Worm (Caenorhabditis elegans): ENCODE measurements around the gene mix-1.

mix-1 gene

ce11 chrII:10840067-10840466 lies 16.0 kb downstream of the mix-1 start:
- TF ChIP-seq unc-39 (tag; optimal IDR thresholded peaks at IDR 0.05), result peak; percentile 43
- TF ChIP-seq ceh-83 (GFP tag; optimal IDR thresholded peaks at IDR 0.05), result peak; percentile 99
- peak; percentile 95 for TF ChIP-seq M03D4.4 (tag; optimal IDR thresholded peaks at IDR 0.05)
- peak; percentile 97 for TF ChIP-seq cnd-1 (tag; optimal IDR thresholded peaks at IDR 0.05)
- TF ChIP-seq ces-1 (GFP tag; optimal IDR thresholded peaks at IDR 0.05), result no peak
- no peak for TF ChIP-seq nhr-12 (tag; optimal IDR thresholded peaks at IDR 0.05)
- TF ChIP-seq nhr-28 (tag; optimal IDR thresholded peaks at IDR 0.05), result peak; percentile 63
- no peak for TF ChIP-seq nhr-237 (tag; optimal IDR thresholded peaks at IDR 0.05)
- TF ChIP-seq nhr-76 (tag; optimal IDR thresholded peaks at IDR 0.05), result no peak
- peak; percentile 96 for TF ChIP-seq sptf-1 (tag; optimal IDR thresholded peaks at IDR 0.05)
- peak; percentile 23 for TF ChIP-seq hlh-1 (tag; optimal IDR thresholded peaks at IDR 0.05)
- TF ChIP-seq lin-32 (GFP tag; optimal IDR thresholded peaks at IDR 0.05), result peak; percentile 90
- TF ChIP-seq unc-62 (GFP tag; optimal IDR thresholded peaks at IDR 0.05), result peak; percentile 12
- peak; percentile 59 for TF ChIP-seq lsy-2 (tag; optimal IDR thresholded peaks at IDR 0.05)
- peak; percentile 83 for TF ChIP-seq flh-1 (GFP tag; optimal IDR thresholded peaks at IDR 0.05)
- no peak for TF ChIP-seq elt-1 (tag; optimal IDR thresholded peaks at IDR 0.05; ENCODE audit: borderline replicate concordance, insufficient read depth)
- TF ChIP-seq drap-1 (GFP tag; optimal IDR thresholded peaks at IDR 0.05), result peak; percentile 94
- TF ChIP-seq ceh-39 (tag; optimal IDR thresholded peaks at IDR 0.05), result peak; percentile 33
- TF ChIP-seq mls-2 (tag; optimal IDR thresholded peaks at IDR 0.05), result peak; percentile 98
- TF ChIP-seq elt-3 (tag; optimal IDR thresholded peaks at IDR 0.05), result no peak
- TF ChIP-seq zip-8 (tag; optimal IDR thresholded peaks at IDR 0.05), result no peak
- TF ChIP-seq mep-1 (tag; optimal IDR thresholded peaks at IDR 0.05), result peak; percentile 23
- peak; percentile 84 for TF ChIP-seq unc-120 (tag; optimal IDR thresholded peaks at IDR 0.05; ENCODE audit: poor library complexity, severe bottlenecking)
- TF ChIP-seq ztf-11 (tag; optimal IDR thresholded peaks at IDR 0.05), result peak; percentile 49
- peak; percentile 82 for TF ChIP-seq bed-3 (GFP tag; optimal IDR thresholded peaks at IDR 0.05)
- TF ChIP-seq mab-5 (tag; optimal IDR thresholded peaks at IDR 0.05), result no peak
- peak; percentile 91 for TF ChIP-seq ham-2 (GFP tag; optimal IDR thresholded peaks at IDR 0.05)
- TF ChIP-seq tbx-8 (GFP tag; optimal IDR thresholded peaks at IDR 0.05), result peak; percentile 97
- no peak for TF ChIP-seq nhr-2 (tag; optimal IDR thresholded peaks at IDR 0.05)
- TF ChIP-seq pha-4 (tag; optimal IDR thresholded peaks at IDR 0.05), result peak; percentile 83
- no peak for TF ChIP-seq snpc-4 (tag; optimal IDR thresholded peaks at IDR 0.05)
- TF ChIP-seq blmp-1 (tag; optimal IDR thresholded peaks at IDR 0.05), result no peak
- TF ChIP-seq ceh-43 (GFP tag; optimal IDR thresholded peaks at IDR 0.05), result peak; percentile 92
- TF ChIP-seq sem-2 (GFP tag; optimal IDR thresholded peaks at IDR 0.05), result peak; percentile 94
- peak; percentile 74 for TF ChIP-seq lin-13 (tag; optimal IDR thresholded peaks at IDR 0.05)

- TF ChIP-seq mab-5 (tag; optimal IDR thresholded peaks at IDR 0.05) (no peak), ham-2 (GFP tag; optimal IDR thresholded peaks at IDR 0.05) (no peak)
Observed at ce11 chrII:10843527-10843926, 19.5 kb downstream of the mix-1 start, which contains the start of gene M106.8. TSS of gene M106.8 (minus strand) at chrII:10843627.

ce11 chrII:10847057-10847456 lies 23.0 kb downstream of the mix-1 start:
- TF ChIP-seq mls-2 (tag; optimal IDR thresholded peaks at IDR 0.05), result no peak
- TF ChIP-seq M03D4.4 (tag; optimal IDR thresholded peaks at IDR 0.05), result no peak
- no peak for TF ChIP-seq nhr-2 (tag; optimal IDR thresholded peaks at IDR 0.05)

- TF ChIP-seq elt-1 (tag; optimal IDR thresholded peaks at IDR 0.05; ENCODE audit: borderline replicate concordance, insufficient read depth), result no peak
- no peak for TF ChIP-seq nhr-2 (tag; optimal IDR thresholded peaks at IDR 0.05)
Observed at ce11 chrII:10849903-10850302, 25.9 kb downstream of the mix-1 start, which contains the start of gene M106.2. TSS of gene M106.2 (minus strand) at chrII:10850003.

- TF ChIP-seq unc-120 (tag; optimal IDR thresholded peaks at IDR 0.05; ENCODE audit: poor library complexity, severe bottlenecking) (peak; percentile 53), lsy-2 (tag; optimal IDR thresholded peaks at IDR 0.05) (peak; percentile 3), zip-8 (tag; optimal IDR thresholded peaks at IDR 0.05) (no peak), mep-1 (tag; optimal IDR thresholded peaks at IDR 0.05) (peak; percentile 8), pha-4 (tag; optimal IDR thresholded peaks at IDR 0.05) (peak; percentile 43), lin-13 (tag; optimal IDR thresholded peaks at IDR 0.05) (no peak), unc-62 (GFP tag; optimal IDR thresholded peaks at IDR 0.05) (peak; percentile 100)
Observed at ce11 chrII:10851110-10851509, 27.1 kb downstream of the mix-1 start.
